Fruit fly (Drosophila melanogaster) whole organism, embryonic: ENCODE measurements around the gene CG5157.

Experiments used
- ATbp ChIP-seq: fragments of 200-800 bp; sonication (Bioruptor generic); optimal IDR thresholded peaks from 2 replicates; lab custom pipeline; 2017; ENCODE audit warnings: missing biosample characterization, mild to moderate bottlenecking, missing genetic modification characterization, missing genetic modification reagents
- Bgb ChIP-seq: fragments of 200-800 bp; sonication (Bioruptor generic); IDR thresholded peaks from 2 replicates; pipeline ENCODE4 v1.3.6; 2022; ENCODE audit warnings: missing biosample characterization, missing genetic modification characterization; ENCODE audit not compliant: partially characterized antibody
- C15 ChIP-seq: fragments of 200-800 bp; sonication (Bioruptor generic); IDR thresholded peaks from 3 replicates; pipeline ENCODE4 v1.3.6; 2022; ENCODE audit warnings: missing biosample characterization, missing genetic modification characterization
- CG10209 ChIP-seq: fragments of 200-800 bp; sonication (Bioruptor generic); optimal IDR thresholded peaks from 3 replicates; lab custom pipeline; 2017; ENCODE audit warnings: missing biosample characterization, mild to moderate bottlenecking, missing genetic modification characterization, missing genetic modification reagents
- CG11398 ChIP-seq: fragments of 200-800 bp; sonication (Bioruptor generic); optimal IDR thresholded peaks from 2 replicates; lab custom pipeline; 2016; ENCODE audit warnings: missing biosample characterization, missing genetic modification characterization
- CG13123 ChIP-seq: fragments of 200-800 bp; sonication (Bioruptor generic); optimal IDR thresholded peaks from 2 replicates; lab custom pipeline; 2016; ENCODE audit warnings: missing biosample characterization, missing genetic modification characterization
- CG13624 ChIP-seq: fragments of 200-800 bp; sonication (Bioruptor generic); optimal IDR thresholded peaks from 2 replicates; lab custom pipeline; 2016; ENCODE audit warnings: missing biosample characterization, missing genetic modification characterization
- CG13775 ChIP-seq: fragments of 200-800 bp; sonication (Bioruptor generic); optimal IDR thresholded peaks from 3 replicates; lab custom pipeline; 2017; ENCODE audit warnings: missing biosample characterization, mild to moderate bottlenecking, missing genetic modification characterization
- CG14667 ChIP-seq: fragments of 200-800 bp; sonication (Bioruptor generic); IDR thresholded peaks from 2 replicates; pipeline ENCODE4 v1.3.6; 2022; ENCODE audit warnings: missing biosample characterization, missing genetic modification characterization
- CG4360 ChIP-seq: fragments of 200-800 bp; sonication (Bioruptor generic); IDR thresholded peaks from 2 replicates; pipeline ENCODE4 v1.3.6; 2022; ENCODE audit warnings: missing biosample characterization, missing genetic modification characterization
- CG9215 ChIP-seq: fragments of 200-800 bp; sonication (Bioruptor generic); IDR thresholded peaks from 2 replicates; pipeline ENCODE4 v1.3.6; 2022; ENCODE audit warnings: missing biosample characterization, missing genetic modification characterization
- Camta ChIP-seq: fragments of 200-800 bp; sonication (Bioruptor generic); optimal IDR thresholded peaks from 2 replicates; lab custom pipeline; 2016; ENCODE audit warnings: missing biosample characterization, missing genetic modification characterization
- Fer2 ChIP-seq: fragments of 200-800 bp; sonication (Bioruptor generic); optimal IDR thresholded peaks from 2 replicates; lab custom pipeline; 2018; ENCODE audit warnings: missing biosample characterization, mild to moderate bottlenecking, missing genetic modification characterization, moderate library complexity
- Fer3 ChIP-seq: fragments of 200-800 bp; sonication (Bioruptor generic); optimal IDR thresholded peaks from 2 replicates; lab custom pipeline; 2018; ENCODE audit warnings: missing biosample characterization, mild to moderate bottlenecking, missing genetic modification characterization, moderate library complexity
- Gug ChIP-seq: fragments of 200-800 bp; sonication (Bioruptor generic); IDR thresholded peaks from 4 replicates; pipeline ENCODE4 v1.3.6; 2022; ENCODE audit warnings: missing biosample characterization, missing genetic modification characterization
- HLHmδ ChIP-seq: fragments of 200-800 bp; sonication (Bioruptor generic); optimal IDR thresholded peaks from 2 replicates; lab custom pipeline; 2018; ENCODE audit warnings: missing biosample characterization, mild to moderate bottlenecking, missing genetic modification characterization, moderate library complexity
- HmgZ ChIP-seq: fragments of 200-800 bp; sonication (Bioruptor generic); optimal IDR thresholded peaks from 2 replicates; lab custom pipeline; 2018; ENCODE audit warnings: missing biosample characterization, mild to moderate bottlenecking, missing genetic modification characterization
- Jarid2 ChIP-seq: fragments of 200-800 bp; sonication (Bioruptor generic); optimal IDR thresholded peaks from 3 replicates; lab custom pipeline; 2017; ENCODE audit warnings: mild to moderate bottlenecking, missing biosample characterization, missing genetic modification reagents, missing genetic modification characterization
- MTF-1 ChIP-seq: fragments of 200-800 bp; sonication (Bioruptor generic); optimal IDR thresholded peaks from 2 replicates; lab custom pipeline; 2018; ENCODE audit warnings: missing biosample characterization, mild to moderate bottlenecking, missing genetic modification characterization, borderline replicate concordance
- Mes4 ChIP-seq: fragments of 200-800 bp; sonication (Bioruptor generic); optimal IDR thresholded peaks from 2 replicates; lab custom pipeline; 2016; ENCODE audit warnings: missing biosample characterization, missing genetic modification characterization
- Nf-YA ChIP-seq: fragments of 200-800 bp; sonication (Bioruptor generic); IDR thresholded peaks from 2 replicates; pipeline ENCODE4 v1.3.6; 2022; ENCODE audit warnings: missing biosample characterization, missing genetic modification characterization
- Oaz ChIP-seq: fragments of 200-800 bp; sonication (Bioruptor generic); IDR thresholded peaks from 2 replicates; pipeline ENCODE4 v1.3.6; 2022; ENCODE audit warnings: missing biosample characterization, missing genetic modification characterization
- Opbp ChIP-seq: fragments of 200-800 bp; sonication (Bioruptor generic); IDR thresholded peaks from 3 replicates; pipeline ENCODE4 v1.3.6; 2022; ENCODE audit warnings: missing biosample characterization, missing genetic modification characterization; ENCODE audit not compliant: partially characterized antibody
- PHDP ChIP-seq: fragments of 200-800 bp; sonication (Bioruptor generic); optimal IDR thresholded peaks from 3 replicates; lab custom pipeline; 2018; ENCODE audit warnings: missing biosample characterization, mild to moderate bottlenecking, missing genetic modification characterization, moderate library complexity
- Sox100B ChIP-seq: fragments of 200-800 bp; sonication (Bioruptor generic); optimal IDR thresholded peaks from 3 replicates; lab custom pipeline; 2018; ENCODE audit warnings: missing biosample characterization, mild to moderate bottlenecking, missing genetic modification characterization
- Usf ChIP-seq: fragments of 200-800 bp; sonication (Bioruptor generic); optimal IDR thresholded peaks from 2 replicates; lab custom pipeline; 2017; ENCODE audit warnings: missing genotype, missing biosample characterization, missing genetic modification characterization
- abd-A ChIP-seq: fragments of 200-800 bp; sonication (Bioruptor generic); optimal IDR thresholded peaks from 3 replicates; lab custom pipeline; 2019; ENCODE audit warnings: missing biosample characterization, mild to moderate bottlenecking, missing genetic modification characterization, moderate library complexity
- aop ChIP-seq: fragments of 200-800 bp; sonication (Bioruptor generic); IDR thresholded peaks from 2 replicates; pipeline ENCODE4 v1.3.6; 2022; ENCODE audit warnings: missing biosample characterization, missing genetic modification characterization
- ato ChIP-seq: fragments of 200-800 bp; sonication (Bioruptor generic); IDR thresholded peaks from 2 replicates; pipeline ENCODE4 v1.3.6; 2022; ENCODE audit warnings: missing biosample characterization, missing genetic modification characterization; ENCODE audit not compliant: partially characterized antibody
- bcd ChIP-seq: fragments of 200-800 bp; sonication (Bioruptor generic); optimal IDR thresholded peaks from 2 replicates; lab custom pipeline; 2017; ENCODE audit warnings: missing biosample characterization, mild to moderate bottlenecking, missing genetic modification characterization
- btn ChIP-seq: fragments of 200-800 bp; sonication (Bioruptor generic); optimal IDR thresholded peaks from 2 replicates; lab custom pipeline; 2016; ENCODE audit warnings: missing biosample characterization, missing genetic modification characterization
- chm ChIP-seq: fragments of 200-800 bp; sonication (Bioruptor generic); IDR thresholded peaks from 2 replicates; pipeline ENCODE4 v1.3.6; 2022; ENCODE audit warnings: missing biosample characterization, missing genetic modification characterization
- corto ChIP-seq: fragments of 200-800 bp; sonication (Bioruptor generic); optimal IDR thresholded peaks from 2 replicates; lab custom pipeline; 2016; ENCODE audit warnings: missing biosample characterization, mild to moderate bottlenecking, missing genetic modification characterization, moderate library complexity
- disco-r ChIP-seq: fragments of 200-800 bp; sonication (Bioruptor generic); optimal IDR thresholded peaks from 2 replicates; lab custom pipeline; 2016; ENCODE audit warnings: missing biosample characterization, missing genetic modification characterization
- ems ChIP-seq: fragments of 200-800 bp; sonication (Bioruptor generic); optimal IDR thresholded peaks from 3 replicates; lab custom pipeline; 2016; ENCODE audit warnings: missing biosample characterization, missing genetic modification characterization
- gem ChIP-seq: fragments of 200-800 bp; sonication (Bioruptor generic); optimal IDR thresholded peaks from 2 replicates; lab custom pipeline; 2019; ENCODE audit warnings: missing biosample characterization, mild to moderate bottlenecking, missing genetic modification characterization, moderate library complexity
- gfzf ChIP-seq: fragments of 200-800 bp; sonication (Bioruptor generic); optimal IDR thresholded peaks from 2 replicates; lab custom pipeline; 2016; ENCODE audit warnings: missing biosample characterization, mild to moderate bottlenecking, missing genetic modification characterization, moderate library complexity
- h ChIP-seq: fragments of >200 bp; optimal IDR thresholded peaks from 2 replicates; lab custom pipeline; 2017
- ind ChIP-seq: fragments of 200-800 bp; sonication (Bioruptor generic); optimal IDR thresholded peaks from 3 replicates; lab custom pipeline; 2016; ENCODE audit warnings: missing biosample characterization, missing genetic modification characterization
- jumu ChIP-seq: fragments of 200-800 bp; sonication (Bioruptor generic); optimal IDR thresholded peaks from 3 replicates; lab custom pipeline; 2016; ENCODE audit warnings: missing biosample characterization, missing genetic modification characterization
- kni ChIP-seq: fragments of 200-800 bp; sonication (Bioruptor generic); optimal IDR thresholded peaks from 3 replicates; lab custom pipeline; 2017; ENCODE audit warnings: mild to moderate bottlenecking, missing biosample characterization, missing genetic modification reagents, missing genetic modification characterization
- knrl ChIP-seq: fragments of 200-800 bp; sonication (Bioruptor generic); IDR thresholded peaks from 3 replicates; pipeline ENCODE4 v1.3.6; 2022; ENCODE audit warnings: missing biosample characterization, missing genetic modification characterization; ENCODE audit not compliant: partially characterized antibody
- luna ChIP-seq: fragments of 200-800 bp; sonication (Bioruptor generic); optimal IDR thresholded peaks from 2 replicates; lab custom pipeline; 2016; ENCODE audit warnings: missing biosample characterization, missing genetic modification characterization
- mirr ChIP-seq: fragments of 200-800 bp; sonication (Bioruptor generic); optimal IDR thresholded peaks from 3 replicates; lab custom pipeline; 2018; ENCODE audit warnings: missing biosample characterization, mild to moderate bottlenecking, missing genetic modification characterization
- ranshi ChIP-seq: fragments of 200-800 bp; sonication (Bioruptor generic); IDR thresholded peaks from 2 replicates; pipeline ENCODE4 v1.3.6; 2022; ENCODE audit warnings: missing biosample characterization, missing genetic modification characterization
- sens-2 ChIP-seq: fragments of 200-800 bp; sonication (Bioruptor generic); IDR thresholded peaks from 2 replicates; pipeline ENCODE4 v1.3.6; 2022; ENCODE audit warnings: missing biosample characterization, missing genetic modification characterization
- sim ChIP-seq: fragments of 200-800 bp; sonication (Bioruptor generic); IDR thresholded peaks from 2 replicates; pipeline ENCODE4 v1.3.6; 2022; ENCODE audit warnings: missing biosample characterization, missing genetic modification characterization
- sug ChIP-seq: fragments of 200-800 bp; optimal IDR thresholded peaks from 2 replicates; lab custom pipeline; 2019; ENCODE audit warnings: missing biosample characterization, mild to moderate bottlenecking, missing genetic modification characterization, moderate library complexity
- ttk ChIP-seq: fragments of 200-800 bp; sonication (Bioruptor generic); IDR thresholded peaks from 2 replicates; pipeline ENCODE4 v2.1.2; 2022; ENCODE audit warnings: missing biosample characterization, missing genetic modification characterization
- twi ChIP-seq: fragments of 200-800 bp; optimal IDR thresholded peaks from 2 replicates; lab custom pipeline; 2019; ENCODE audit warnings: missing biosample characterization, mild to moderate bottlenecking, missing genetic modification characterization, moderate library complexity

The CG5157 gene

dm6 chr3L:16128481-16128972, 9.2 kb downstream of the CG5157 start, which contains the start of gene Pgm1 (continued):
- TF ChIP-seq CG14667 (GFP tag; lab: Robert Waterston, UW) (peak; percentile 69; the same call in 1 of the 2 replicates), Oaz (GFP tag; lab: Robert Waterston, UW) (peak; percentile 66; the same call in 1 of the 2 replicates), luna (GFP tag; lab: Kevin White, UChicago) (peak; percentile 89), Usf (peak; percentile 57), Fer3 (tag; lab: Kevin White, UChicago) (no peak), btn (GFP tag; lab: Kevin White, UChicago) (peak; percentile 70), mirr (GFP tag; lab: Kevin White, UChicago) (peak; percentile 97), aop (GFP tag; lab: Robert Waterston, UW) (no peak), Mes4 (GFP tag; lab: Kevin White, UChicago) (peak; percentile 85), Gug (GFP tag; lab: Robert Waterston, UW) (peak; percentile 71), CG11398 (GFP tag; lab: Kevin White, UChicago) (peak; percentile 87), h (no peak), sim (GFP tag; lab: Robert Waterston, UW) (peak; percentile 39; the same call in 1 of the 2 replicates), CG4360 (GFP tag; lab: Robert Waterston, UW) (no peak), Camta (peak; percentile 85), ato (GFP tag; lab: Robert Waterston, UW) (no peak), disco-r (GFP tag; lab: Kevin White, UChicago) (peak; percentile 90), bcd (GFP tag; lab: Kevin White, UChicago) (no peak), PHDP (peak; percentile 86), MTF-1 (no peak), Nf-YA (peak; percentile 54; the same call in 1 of the 2 replicates), HLHmδ (GFP tag; lab: Kevin White, UChicago) (no peak), Sox100B (GFP tag; lab: Kevin White, UChicago) (peak; percentile 51), sug (tag; lab: Kevin White, UChicago) (peak; percentile 90), ind (GFP tag; lab: Kevin White, UChicago) (peak; percentile 90), CG9215 (GFP tag; lab: Robert Waterston, UW) (peak; percentile 64; the same call in 1 of the 2 replicates), abd-A (tag; lab: Kevin White, UChicago) (no peak), ranshi (peak; percentile 66; the same call in 1 of the 2 replicates), sens-2 (no peak), ttk (peak; percentile 64), HmgZ (tag; lab: Kevin White, UChicago) (peak; percentile 91), ATbp (GFP tag; lab: Kevin White, UChicago) (peak; percentile 71), CG10209 (GFP tag; lab: Kevin White, UChicago) (peak; percentile 78), gfzf (no peak), CG13123 (GFP tag; lab: Kevin White, UChicago) (peak; percentile 73), Bgb (GFP tag; lab: Robert Waterston, UW) (no peak), chm (GFP tag; lab: Robert Waterston, UW) (0 out of 2 replicates have a peak, but pooled peaks have one; percentile 45), Jarid2 (GFP tag; lab: Kevin White, UChicago) (no peak), corto (GFP tag; lab: Kevin White, UChicago) (peak; percentile 67), ems (GFP tag; lab: Kevin White, UChicago) (peak; percentile 92), CG13775 (GFP tag; lab: Kevin White, UChicago) (peak; percentile 67), gem (tag; lab: Kevin White, UChicago) (no peak), jumu (GFP tag; lab: Kevin White, UChicago) (peak; percentile 89), twi (tag; lab: Kevin White, UChicago) (no peak), knrl (GFP tag; lab: Robert Waterston, UW) (no peak), C15 (GFP tag; lab: Robert Waterston, UW) (no peak; the same call in 2 of the 3 replicates), Fer2 (tag; lab: Kevin White, UChicago) (peak; percentile 64), Opbp (GFP tag; lab: Robert Waterston, UW) (no peak), CG13624 (GFP tag; lab: Kevin White, UChicago) (peak; percentile 92), kni (GFP tag; lab: Kevin White, UChicago) (no peak)
